Worm (Caenorhabditis elegans) whole organism, L3 larva: ENCODE data around the gene fbxb-88.

Experiments
- R02D3.7 ChIP-seq: fragments of 150-350 bp; optimal IDR thresholded peaks from 2 replicates; lab custom pipeline; 2014; ENCODE audit warnings: missing biosample characterization, missing genetic modification characterization
- ZK546.5 ChIP-seq: sonication (generic microtip); optimal IDR thresholded peaks from 2 replicates; lab custom pipeline; 2017; ENCODE audit warnings: missing biosample characterization, missing genetic modification characterization
- aly-2 ChIP-seq: fragments of 150-350 bp; optimal IDR thresholded peaks from 2 replicates; lab custom pipeline; 2014; ENCODE audit warnings: missing biosample characterization, missing genetic modification characterization
- ama-1 ChIP-seq: fragments of 150-350 bp; optimal IDR thresholded peaks from 2 replicates; lab custom pipeline; 2018
- ceh-16 ChIP-seq: sonication (generic microtip); optimal IDR thresholded peaks from 2 replicates; lab custom pipeline; 2017; ENCODE audit warnings: missing biosample characterization, missing genetic modification characterization
- ceh-28 ChIP-seq: fragments of 150-350 bp; optimal IDR thresholded peaks from 2 replicates; lab custom pipeline; 2014; ENCODE audit warnings: missing biosample characterization, missing genetic modification reagents, missing genetic modification characterization
- ceh-9 ChIP-seq: sonication (generic microtip); optimal IDR thresholded peaks from 2 replicates; lab custom pipeline; 2018; ENCODE audit warnings: missing biosample characterization, missing genetic modification characterization
- daf-12 ChIP-seq: fragments of 150-350 bp; optimal IDR thresholded peaks from 2 replicates; lab custom pipeline; 2014; ENCODE audit warnings: missing biosample characterization, missing genetic modification reagents, missing genetic modification characterization
- egl-27 ChIP-seq: sonication (generic microtip); optimal IDR thresholded peaks from 4 replicates; lab custom pipeline; 2017; ENCODE audit warnings: missing biosample characterization, missing genetic modification reagents, missing genetic modification characterization
- egl-5 ChIP-seq: fragments of 150-350 bp; optimal IDR thresholded peaks from 2 replicates; lab custom pipeline; 2017; ENCODE audit warnings: missing biosample characterization, missing genetic modification reagents, missing genetic modification characterization, inconsistent platforms
- elt-1 ChIP-seq: fragments of 150-350 bp; optimal IDR thresholded peaks from 2 replicates; lab custom pipeline; 2014; ENCODE audit warnings: missing biosample characterization, missing genetic modification characterization
- elt-2 ChIP-seq: sonication (generic microtip); optimal IDR thresholded peaks from 2 replicates; lab custom pipeline; 2016; ENCODE audit warnings: missing genetic modification reagents, mild to moderate bottlenecking, missing genetic modification characterization, missing compliant biosample characterization
- elt-3 ChIP-seq, 3 experiments: fragments of 150-350 bp in 1 of 3; sonication (generic microtip) in 2 of 3; optimal IDR thresholded peaks; 2 replicates in 2 of 3; 4 replicates in 1 of 3; lab custom pipeline; 2014 to 2017; ENCODE audit warnings: missing biosample characterization in 3 of 3, missing genetic modification characterization in 3 of 3
- eor-1 ChIP-seq, 2 experiments: fragments of 150-350 bp; optimal IDR thresholded peaks; 2 replicates each; lab custom pipeline; 2014 to 2018; ENCODE audit warnings: missing biosample characterization in 2 of 2, missing genetic modification characterization in 2 of 2
- fkh-2 ChIP-seq: fragments of 150-350 bp; optimal IDR thresholded peaks from 2 replicates; lab custom pipeline; 2014; ENCODE audit warnings: missing biosample characterization, missing genetic modification reagents, missing genetic modification characterization
- hmg-11 ChIP-seq: sonication (generic microtip); optimal IDR thresholded peaks from 2 replicates; lab custom pipeline; 2016; ENCODE audit warnings: missing genetic modification characterization, missing compliant biosample characterization
- jun-1 ChIP-seq: fragments of 150-350 bp; optimal IDR thresholded peaks from 2 replicates; lab custom pipeline; 2014; ENCODE audit warnings: missing biosample characterization, missing genetic modification reagents, missing genetic modification characterization
- lin-15B ChIP-seq: fragments of 150-350 bp; optimal IDR thresholded peaks from 2 replicates; lab custom pipeline; 2014; ENCODE audit warnings: missing biosample characterization, missing genetic modification characterization
- lsy-12 ChIP-seq: sonication (generic microtip); optimal IDR thresholded peaks from 2 replicates; lab custom pipeline; 2016; ENCODE audit warnings: mild to moderate bottlenecking, missing genetic modification characterization, missing compliant biosample characterization
- mml-1 ChIP-seq: fragments of 150-350 bp; sonication (generic microtip); optimal IDR thresholded peaks from 3 replicates; lab custom pipeline; 2014; ENCODE audit warnings: missing biosample characterization, missing genetic modification characterization
- nfya-1 ChIP-seq: sonication (generic microtip); optimal IDR thresholded peaks from 2 replicates; lab custom pipeline; 2017; ENCODE audit warnings: missing genetic modification characterization, mild to moderate bottlenecking, missing compliant biosample characterization, antibody characterized with exemption, moderate library complexity; ENCODE audit not compliant: insufficient read depth
- nhr-11 ChIP-seq: fragments of 150-350 bp; optimal IDR thresholded peaks from 2 replicates; lab custom pipeline; 2014; ENCODE audit warnings: missing biosample characterization, missing genetic modification characterization
- nhr-12 ChIP-seq: fragments of 150-350 bp; optimal IDR thresholded peaks from 2 replicates; lab custom pipeline; 2014; ENCODE audit warnings: missing biosample characterization, missing genetic modification characterization
- nhr-23 ChIP-seq: fragments of 150-350 bp; optimal IDR thresholded peaks from 2 replicates; lab custom pipeline; 2014; ENCODE audit warnings: missing biosample characterization, missing genetic modification reagents, missing genetic modification characterization
- nhr-237 ChIP-seq: fragments of 150-350 bp; optimal IDR thresholded peaks from 2 replicates; lab custom pipeline; 2014; ENCODE audit warnings: missing biosample characterization, missing genetic modification characterization
- nhr-25 ChIP-seq: sonication (generic microtip); optimal IDR thresholded peaks from 2 replicates; lab custom pipeline; 2017; ENCODE audit warnings: missing biosample characterization, missing genetic modification characterization
- nhr-28 ChIP-seq: fragments of 150-350 bp; optimal IDR thresholded peaks from 2 replicates; lab custom pipeline; 2014; ENCODE audit warnings: missing biosample characterization, missing genetic modification characterization
- nhr-43 ChIP-seq: sonication (generic microtip); optimal IDR thresholded peaks from 2 replicates; lab custom pipeline; 2016; ENCODE audit warnings: mild to moderate bottlenecking, missing genetic modification characterization, missing compliant biosample characterization; ENCODE audit not compliant: poor library complexity, severe bottlenecking
- nhr-67 ChIP-seq: fragments of 150-350 bp; optimal IDR thresholded peaks from 2 replicates; lab custom pipeline; 2014; ENCODE audit warnings: missing biosample characterization, missing genetic modification characterization
- nhr-76 ChIP-seq: fragments of 150-350 bp; sonication (generic microtip); optimal IDR thresholded peaks from 5 replicates; lab custom pipeline; 2014; ENCODE audit warnings: missing biosample characterization, missing genetic modification characterization
- nhr-77 ChIP-seq: fragments of 150-350 bp; optimal IDR thresholded peaks from 2 replicates; lab custom pipeline; 2014; ENCODE audit warnings: missing biosample characterization, missing genetic modification characterization
- pha-4 ChIP-seq: fragments of 150-350 bp; optimal IDR thresholded peaks from 2 replicates; lab custom pipeline; 2014; ENCODE audit warnings: missing biosample characterization, missing genetic modification reagents, missing genetic modification characterization
- pqm-1 ChIP-seq: fragments of 150-350 bp; optimal IDR thresholded peaks from 2 replicates; lab custom pipeline; 2017; ENCODE audit warnings: missing biosample characterization, missing genetic modification characterization, inconsistent platforms
- sea-2 ChIP-seq: fragments of 150-350 bp; sonication (generic microtip); optimal IDR thresholded peaks from 4 replicates; lab custom pipeline; 2014; ENCODE audit warnings: missing biosample characterization, missing genetic modification reagents, missing genetic modification characterization
- skn-1 ChIP-seq: fragments of 150-350 bp; optimal IDR thresholded peaks from 2 replicates; lab custom pipeline; 2014; ENCODE audit warnings: missing biosample characterization, missing genetic modification characterization
- snpc-4 ChIP-seq: fragments of 150-350 bp; optimal IDR thresholded peaks from 2 replicates; lab custom pipeline; 2014; ENCODE audit warnings: missing biosample characterization, missing genetic modification characterization
- tbx-2 ChIP-seq: sonication (generic microtip); optimal IDR thresholded peaks from 2 replicates; lab custom pipeline; 2016; ENCODE audit warnings: mild to moderate bottlenecking, missing genetic modification characterization, missing compliant biosample characterization
- unc-39 ChIP-seq: sonication (generic microtip); optimal IDR thresholded peaks from 4 replicates; lab custom pipeline; 2017; ENCODE audit warnings: missing biosample characterization, missing genetic modification characterization
- unc-62 ChIP-seq: fragments of 150-350 bp; sonication (generic microtip); optimal IDR thresholded peaks from 4 replicates; lab custom pipeline; 2014; ENCODE audit warnings: missing biosample characterization, missing genetic modification reagents, missing genetic modification characterization
- zag-1 ChIP-seq: fragments of 150-350 bp; optimal IDR thresholded peaks from 2 replicates; lab custom pipeline; 2014; ENCODE audit warnings: missing biosample characterization, missing genetic modification characterization
- ztf-11 ChIP-seq: fragments of 150-350 bp; optimal IDR thresholded peaks from 2 replicates; lab custom pipeline; 2014; ENCODE audit warnings: missing biosample characterization, missing genetic modification characterization
- ztf-4 ChIP-seq: fragments of 150-350 bp; optimal IDR thresholded peaks from 2 replicates; lab custom pipeline; 2014; ENCODE audit warnings: missing biosample characterization, missing genetic modification characterization

fbxb-88 gene

DNA sequence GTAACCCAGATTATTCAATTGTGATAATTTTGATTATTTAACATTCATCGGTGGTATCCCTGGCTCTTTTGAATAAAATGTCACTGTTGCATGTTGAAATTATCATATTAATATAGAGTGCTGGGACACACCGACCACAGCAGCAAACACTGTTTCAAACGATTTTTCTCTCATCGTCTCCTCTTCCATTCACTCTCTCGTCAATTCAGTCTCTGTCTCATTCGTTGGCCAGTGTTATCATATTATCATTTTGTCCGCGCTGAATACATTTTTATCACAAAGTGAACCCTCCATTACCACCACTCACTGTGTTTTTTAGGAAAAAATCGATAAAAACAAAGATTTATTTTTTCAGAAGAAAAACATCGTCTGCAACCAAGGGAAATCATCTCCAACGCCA, 29.4 kb upstream of the fbxb-88 start (continued):
- no peak for TF ChIP-seq nhr-12 (tag; lab: Kevin White, UChicago)
- peak; percentile 25 for TF ChIP-seq pqm-1 (tag; lab: Kevin White, UChicago)
- TF ChIP-seq nhr-28 (tag; lab: Kevin White, UChicago), result no peak
- TF ChIP-seq ztf-4, result no peak
- no peak for TF ChIP-seq ztf-11 (tag; lab: Kevin White, UChicago)
- TF ChIP-seq ama-1 (lab: Kevin White, UChicago), result peak; percentile 69
- no peak for TF ChIP-seq tbx-2 (tag; lab: Kevin White, UChicago)
- TF ChIP-seq nhr-76 (tag; lab: Kevin White, UChicago), result no peak
- no peak for TF ChIP-seq eor-1 (tag; optimal IDR thresholded peaks at IDR 0.05; lab: Kevin White, UChicago)
- TF ChIP-seq nhr-11 (tag; lab: Kevin White, UChicago), result no peak
- no peak for TF ChIP-seq elt-3 (tag; optimal IDR thresholded peaks at IDR 0.05; lab: Kevin White, UChicago)
- TF ChIP-seq nfya-1 (tag; lab: Kevin White, UChicago), result peak; percentile 26
- TF ChIP-seq elt-2 (tag; lab: Kevin White, UChicago), result peak; percentile 96

- TF ChIP-seq ceh-9 (tag; lab: Kevin White, UChicago) (no peak), jun-1 (tag; lab: Kevin White, UChicago) (peak; percentile 10), pha-4 (tag; lab: Kevin White, UChicago) (peak; percentile 1), mml-1 (no peak), hmg-11 (tag; lab: Kevin White, UChicago) (no peak), elt-2 (tag; lab: Kevin White, UChicago) (peak; percentile 36), elt-1 (tag; lab: Kevin White, UChicago) (peak; percentile 90), nhr-25 (tag; lab: Kevin White, UChicago) (peak; percentile 54), nhr-23 (tag; lab: Kevin White, UChicago) (peak; percentile 40)
- TF ChIP-seq, all 47 proteins: peak for 6
These were observed 28.4 kb upstream of the fbxb-88 start for ce11 chrII:4856113-4856512.

ce11 chrII:4855489-4855888, 27.8 kb upstream of the fbxb-88 start:
- TF ChIP-seq egl-27 (no peak), snpc-4 (tag; lab: Kevin White, UChicago) (peak; percentile 7), nfya-1 (tag; lab: Kevin White, UChicago) (peak; percentile 41), nhr-43 (tag; lab: Kevin White, UChicago) (no peak), lin-15B (tag; lab: Kevin White, UChicago) (peak; percentile 2), ZK546.5 (tag; lab: Kevin White, UChicago) (no peak)

DNA sequence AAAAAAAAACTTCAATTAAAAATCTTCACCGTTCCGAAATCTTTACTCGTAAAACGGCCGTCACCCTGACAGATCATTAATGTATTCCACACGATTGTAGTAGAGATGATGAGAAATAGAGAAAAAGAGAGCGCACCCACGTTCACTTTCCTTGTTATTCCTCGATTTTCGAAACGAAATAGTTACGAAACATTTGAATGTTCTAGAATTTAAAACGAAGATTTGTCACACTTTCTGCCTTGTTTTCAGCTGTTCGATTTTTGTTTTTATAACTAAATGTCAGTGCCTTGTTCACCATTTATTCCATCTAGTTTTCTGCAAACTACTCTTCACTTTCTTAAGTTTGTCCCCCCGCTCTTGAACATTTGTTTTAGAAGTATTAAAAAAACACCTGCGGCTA, 27.1 kb upstream of the fbxb-88 start:
- TF ChIP-seq ceh-16 (no peak), nhr-77 (no peak), nhr-23 (tag; lab: Kevin White, UChicago) (no peak), lsy-12 (tag; lab: Kevin White, UChicago) (no peak), ceh-28 (tag; lab: Kevin White, UChicago) (no peak), elt-1 (tag; lab: Kevin White, UChicago) (no peak), aly-2 (tag; lab: Kevin White, UChicago) (no peak), R02D3.7 (tag; lab: Kevin White, UChicago) (no peak), nhr-67 (tag; lab: Kevin White, UChicago) (no peak), egl-5 (no peak), jun-1 (tag; lab: Kevin White, UChicago) (no peak)
- TF ChIP-seq, all 47 proteins: peak for 0

DNA sequence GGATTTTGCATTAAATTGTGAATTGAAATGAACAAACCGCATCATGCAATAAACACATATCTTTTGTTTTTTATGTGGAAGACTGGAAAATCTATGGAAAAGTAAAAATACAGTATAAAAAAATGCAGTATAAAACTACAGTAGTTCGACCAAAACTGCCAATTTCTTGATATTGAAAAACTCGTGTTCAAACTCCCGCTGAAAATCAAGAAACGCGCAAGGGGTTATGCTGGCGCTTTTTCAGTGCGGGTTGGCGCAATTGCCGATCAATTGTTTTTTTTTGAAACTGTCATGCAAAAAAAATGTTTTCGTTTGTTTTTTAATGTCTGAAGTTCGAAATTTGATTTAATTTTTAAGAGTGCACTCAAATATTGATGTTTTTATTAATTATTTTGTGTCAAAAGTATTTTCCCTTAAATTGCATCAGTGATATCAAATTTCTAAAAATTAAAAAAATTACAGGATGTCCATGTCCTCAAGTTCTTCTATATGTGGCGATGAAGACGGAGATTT, 24.0 kb upstream of the fbxb-88 start, which contains the start of gene dnj-9:
Gene dnj-9, plus strand, starts transcription at position 463 of the 513 bp plus-strand sequence.
- TF ChIP-seq zag-1 (tag; lab: Kevin White, UChicago) (peak; percentile 40), unc-39 (tag; lab: Kevin White, UChicago) (no peak), nhr-237 (tag; lab: Kevin White, UChicago) (no peak), nhr-25 (tag; lab: Kevin White, UChicago) (peak; percentile 93), hmg-11 (tag; lab: Kevin White, UChicago) (peak; percentile 75), sea-2 (GFP tag; lab: Kevin White, UChicago) (no peak), nhr-12 (tag; lab: Kevin White, UChicago) (no peak), unc-62 (peak; percentile 40), snpc-4 (tag; lab: Kevin White, UChicago) (peak; percentile 92), daf-12 (tag; lab: Kevin White, UChicago) (peak; percentile 17), ceh-16 (no peak), nhr-76 (tag; lab: Kevin White, UChicago) (no peak), lin-15B (tag; lab: Kevin White, UChicago) (peak; percentile 91), fkh-2 (tag; lab: Kevin White, UChicago) (no peak), elt-1 (tag; lab: Kevin White, UChicago) (peak; percentile 74), nhr-77 (peak; percentile 29), ama-1 (lab: Kevin White, UChicago) (peak; percentile 75), ztf-11 (tag; lab: Kevin White, UChicago) (no peak), ZK546.5 (tag; lab: Kevin White, UChicago) (peak; percentile 48), nhr-43 (tag; lab: Kevin White, UChicago) (peak; percentile 95), skn-1 (tag; lab: Kevin White, UChicago) (peak; percentile 88), jun-1 (tag; lab: Kevin White, UChicago) (peak; percentile 94), nfya-1 (tag; lab: Kevin White, UChicago) (peak; percentile 93), aly-2 (tag; lab: Kevin White, UChicago) (no peak), eor-1 (tag; optimal IDR thresholded peaks at IDR 0.05; lab: Kevin White, UChicago) (peak in 1 of 2 experiments; percentile 1), egl-5 (peak; percentile 84)
